Fruit fly (Drosophila melanogaster): ENCODE data around the gene CG6813.

CG6813 gene

DNA sequence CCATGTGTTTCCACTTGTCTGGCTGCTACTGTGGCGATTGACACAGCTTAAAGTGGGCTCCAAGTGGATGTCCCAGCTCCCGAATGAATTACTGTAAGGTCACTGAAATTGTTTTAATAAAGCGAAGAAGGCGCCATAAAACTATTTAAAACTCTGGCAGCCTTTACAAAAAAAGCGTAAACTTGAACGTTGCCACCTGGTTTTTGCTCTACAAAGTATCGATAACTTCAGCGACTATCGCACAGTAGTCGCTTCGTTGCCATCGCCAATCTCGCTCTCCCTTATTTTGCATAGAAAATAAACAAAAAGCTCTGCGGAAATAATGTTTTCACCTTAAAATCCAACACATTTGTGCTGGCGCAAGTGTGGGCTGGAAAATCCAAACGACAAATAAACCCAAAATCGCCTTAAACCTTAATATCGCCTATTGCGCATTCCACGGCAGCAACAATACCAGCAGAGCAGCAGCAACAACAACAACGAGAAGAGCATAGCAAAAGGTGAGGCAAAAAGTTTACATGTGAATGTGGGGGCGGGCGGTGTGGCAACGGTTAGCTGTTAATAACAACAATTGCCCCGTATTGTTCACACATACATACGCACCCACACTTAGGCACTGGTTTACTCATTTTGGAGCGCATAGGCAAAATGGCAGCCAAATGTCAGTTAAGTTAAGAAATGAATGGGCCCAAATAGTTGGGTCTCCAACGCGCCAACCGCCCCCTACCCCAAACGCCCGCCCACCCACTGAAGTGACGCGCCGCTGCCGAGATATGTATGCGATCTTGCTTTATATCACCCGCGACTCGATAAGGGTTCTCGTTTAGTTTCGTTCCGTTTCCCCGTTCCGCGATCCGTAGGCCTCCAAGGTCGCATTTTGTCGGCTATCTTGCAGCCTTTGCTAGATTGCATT, 44.8 kb downstream of the CG6813 start, which contains the start of gene wkd (continued):
- TF ChIP-seq CG2712 (tag; optimal IDR thresholded peaks at IDR 0.05) (no peak), CG15269 (tag; optimal IDR thresholded peaks at IDR 0.05) (no peak), Bgb (GFP tag; IDR thresholded peaks at IDR 0.05; ENCODE audit: partially characterized antibody) (peak; percentile 92), gcm2 (GFP tag; optimal IDR thresholded peaks at IDR 0.05) (no peak), Adf1 (GFP tag; IDR thresholded peaks at IDR 0.05) (peak; percentile 49; the same call in 1 of the 2 replicates), CG43689 (GFP tag; IDR thresholded peaks at IDR 0.05) (no peak), CG10543 (GFP tag; optimal IDR thresholded peaks at IDR 0.05) (peak; percentile 63), Deaf1 (tag; optimal IDR thresholded peaks at IDR 0.05) (no peak), CG33213 (GFP tag; optimal IDR thresholded peaks at IDR 0.05) (peak; percentile 67), dimm (GFP tag; IDR thresholded peaks at IDR 0.05) (no peak), tx (GFP tag; optimal IDR thresholded peaks at IDR 0.05) (no peak), ATbp (GFP tag; optimal IDR thresholded peaks at IDR 0.05) (no peak), HLH54F (GFP tag; optimal IDR thresholded peaks at IDR 0.05) (peak; percentile 1), CG18764 (GFP tag; optimal IDR thresholded peaks at IDR 0.05) (no peak), sob (GFP tag; IDR thresholded peaks at IDR 0.05) (0 out of 2 replicates have a peak, but pooled peaks have one; percentile 31), mirr (GFP tag; optimal IDR thresholded peaks at IDR 0.05) (peak; percentile 4), Drgx (GFP tag; IDR thresholded peaks at IDR 0.05) (no peak), row (GFP tag; IDR thresholded peaks at IDR 0.05) (0 out of 3 replicates have a peak, but pooled peaks have one; percentile 20), zf30C (GFP tag; optimal IDR thresholded peaks at IDR 0.05) (no peak), tna (GFP tag; IDR thresholded peaks at IDR 0.05; ENCODE audit: partially characterized antibody) (peak; percentile 75; the same call in 1 of the 2 replicates), sug (tag; optimal IDR thresholded peaks at IDR 0.05) (peak; percentile 55), CG10267 (tag; optimal IDR thresholded peaks at IDR 0.05) (no peak), CG16813 (GFP tag; IDR thresholded peaks at IDR 0.05; ENCODE audit: partially characterized antibody) (peak; percentile 83), insv (GFP tag; optimal IDR thresholded peaks at IDR 0.05) (no peak), CG15696 (tag; optimal IDR thresholded peaks at IDR 0.05) (no peak), hb (GFP tag; IDR thresholded peaks at IDR 0.05; ENCODE audit: partially characterized antibody) (peak; percentile 79), Abd-B (GFP tag; optimal IDR thresholded peaks at IDR 0.05) (peak; percentile 15), Hmr (GFP tag; optimal IDR thresholded peaks at IDR 0.05) (peak; percentile 13), jumu (GFP tag; optimal IDR thresholded peaks at IDR 0.05) (peak; percentile 45), nau (GFP tag; optimal IDR thresholded peaks at IDR 0.05) (no peak), Hr78 (GFP tag; optimal IDR thresholded peaks at IDR 0.05) (peak in 1 of 2 experiments; percentile 23), phol (tag; optimal IDR thresholded peaks at IDR 0.05) (peak; percentile 26), MESR4 (GFP tag; optimal IDR thresholded peaks at IDR 0.05) (peak; percentile 77), Dad (GFP tag; optimal IDR thresholded peaks at IDR 0.05) (peak; percentile 12), Atf3 (GFP tag; optimal IDR thresholded peaks at IDR 0.05) (no peak), CG7745 (tag; optimal IDR thresholded peaks at IDR 0.05) (no peak), CG10979 (tag; optimal IDR thresholded peaks at IDR 0.05) (no peak), CG8388 (GFP tag; optimal IDR thresholded peaks at IDR 0.05) (no peak), sd (tag; optimal IDR thresholded peaks at IDR 0.05) (peak; percentile 45), CG6791 (GFP tag; IDR thresholded peaks at IDR 0.05; ENCODE audit: partially characterized antibody) (peak; percentile 95), Doc3 (GFP tag; IDR thresholded peaks at IDR 0.05; ENCODE audit: partially characterized antibody) (peak; percentile 86), slbo (GFP tag; IDR thresholded peaks at IDR 0.05) (no peak), gsb (GFP tag; IDR thresholded peaks at IDR 0.05) (no peak), zfh2 (GFP tag; optimal IDR thresholded peaks at IDR 0.05) (no peak), pho (GFP tag; optimal IDR thresholded peaks at IDR 0.05) (no peak), CG12155 (GFP tag; optimal IDR thresholded peaks at IDR 0.05) (peak; percentile 58), E2f2 (GFP tag; IDR thresholded peaks at IDR 0.05) (peak; percentile 93)

All from whole organism, embryonic.